Fruit fly (Drosophila melanogaster) whole organism, prepupa: ENCODE results near the gene Rdl.
A peak's percentile ranks its signal among the peaks of the same experiment; 100 is the strongest.

ENCODE experiments used
- CG10669 ChIP-seq: fragments of 200-800 bp; sonication (Bioruptor generic); optimal IDR thresholded peaks from 3 replicates; lab custom pipeline; 2018; ENCODE audit warnings: missing biosample characterization, mild to moderate bottlenecking, missing genetic modification characterization, moderate library complexity
- CG11294 ChIP-seq: fragments of 200-800 bp; sonication (Bioruptor generic); IDR thresholded peaks from 2 replicates; pipeline ENCODE4 v1.3.6; 2022; ENCODE audit warnings: missing biosample characterization, missing genetic modification characterization
- CG11762 ChIP-seq: fragments of 200-800 bp; sonication (Bioruptor generic); optimal IDR thresholded peaks from 3 replicates; lab custom pipeline; 2016; ENCODE audit warnings: missing biosample characterization, missing genetic modification characterization; ENCODE audit not compliant: insufficient read depth
- CG9139 ChIP-seq: fragments of 200-800 bp; sonication (Bioruptor generic); optimal IDR thresholded peaks from 3 replicates; lab custom pipeline; 2017; ENCODE audit warnings: missing biosample characterization, mild to moderate bottlenecking, missing genetic modification characterization
- svp ChIP-seq: fragments of 200-800 bp; sonication (Bioruptor generic); peaks from one replicate; lab custom pipeline; 2016; ENCODE audit warnings: missing biosample characterization, missing genetic modification characterization
- vri ChIP-seq: fragments of 200-800 bp; sonication (Bioruptor generic); optimal IDR thresholded peaks from 3 replicates; lab custom pipeline; 2016; ENCODE audit warnings: missing biosample characterization, mild to moderate bottlenecking, missing genetic modification characterization

Gene Rdl

dm6 chr3L:9096648-9097047 is 85.3 kb downstream of the Rdl start, which contains the start of gene CG13315:
CG13315 (plus strand) TSS chr3L:9096877.
- TF ChIP-seq CG9139 (GFP tag; lab: Kevin White, UChicago) (no peak), CG11294 (GFP tag; lab: Robert Waterston, UW) (no peak), CG11762 (no peak), svp (GFP tag; lab: Kevin White, UChicago) (peak; percentile 3), vri (GFP tag; lab: Kevin White, UChicago) (peak; percentile 1), CG10669 (GFP tag; lab: Kevin White, UChicago) (no peak)
